Worm (Caenorhabditis elegans) whole organism, early embryonic: Measurements from ENCODE around the gene cyp-33E1.

Source experiments
- B0310.2 ChIP-seq: sonication (generic microtip); optimal IDR thresholded peaks from 2 replicates; lab custom pipeline; 2016; ENCODE audit warnings: mild to moderate bottlenecking, missing genetic modification characterization, missing compliant biosample characterization
- F13C5.2 ChIP-seq: sonication (generic microtip); optimal IDR thresholded peaks from 2 replicates; lab custom pipeline; 2017; ENCODE audit warnings: mild to moderate bottlenecking, missing genetic modification characterization, inconsistent platforms, missing compliant biosample characterization
- aly-1 ChIP-seq: sonication (generic microtip); optimal IDR thresholded peaks from 2 replicates; lab custom pipeline; 2016; ENCODE audit warnings: missing genetic modification characterization, missing compliant biosample characterization
- ama-1 ChIP-seq: fragments of 150-350 bp; optimal IDR thresholded peaks from 2 replicates; lab custom pipeline; 2014
- ceh-13 ChIP-seq: fragments of 200-800 bp; sonication (Bioruptor generic); optimal IDR thresholded peaks from 2 replicates; lab custom pipeline; 2018; ENCODE audit warnings: mild to moderate bottlenecking, missing genetic modification characterization, missing compliant biosample characterization
- ceh-36 ChIP-seq: sonication (generic microtip); optimal IDR thresholded peaks from 2 replicates; lab custom pipeline; 2016; ENCODE audit warnings: missing genetic modification characterization, inconsistent platforms, missing compliant biosample characterization
- ets-7 ChIP-seq: sonication (generic microtip); optimal IDR thresholded peaks from 2 replicates; lab custom pipeline; 2016; ENCODE audit warnings: missing genotype, missing genetic modification characterization, missing compliant biosample characterization
- flt-1 ChIP-seq: fragments of 200-800 bp; sonication (Bioruptor generic); IDR thresholded peaks from 2 replicates; pipeline ENCODE4 v1.3.6; 2022; ENCODE audit warnings: missing genetic modification characterization, missing compliant biosample characterization
- hmbx-1 ChIP-seq: sonication (generic microtip); optimal IDR thresholded peaks from 2 replicates; lab custom pipeline; 2016; ENCODE audit warnings: mild to moderate bottlenecking, missing genetic modification characterization, missing compliant biosample characterization
- hmg-4 ChIP-seq: fragments of 200-800 bp; sonication (Bioruptor generic); optimal IDR thresholded peaks from 2 replicates; lab custom pipeline; 2018; ENCODE audit warnings: mild to moderate bottlenecking, missing genetic modification characterization, missing compliant biosample characterization
- hnd-1 ChIP-seq: sonication (generic microtip); optimal IDR thresholded peaks from 2 replicates; lab custom pipeline; 2016; ENCODE audit warnings: missing genetic modification characterization, missing compliant biosample characterization
- pes-1 ChIP-seq: fragments of 200-800 bp; sonication (Bioruptor generic); IDR thresholded peaks from 2 replicates; pipeline ENCODE4 v1.3.6; 2022; ENCODE audit warnings: missing genetic modification reagents, missing genetic modification characterization, missing compliant biosample characterization
- scrt-1 ChIP-seq: fragments of 200-800 bp; sonication (Bioruptor generic); IDR thresholded peaks from 2 replicates; pipeline ENCODE4 v1.3.6; 2022; ENCODE audit warnings: missing genetic modification characterization, missing compliant biosample characterization
- sea-1 ChIP-seq: fragments of 200-800 bp; sonication (Bioruptor generic); conservative IDR thresholded peaks from 2 replicates; pipeline ENCODE4 v1.3.6; 2022; ENCODE audit warnings: missing genetic modification characterization, missing compliant biosample characterization
- tbx-11 ChIP-seq: fragments of 200-800 bp; sonication (Bioruptor generic); IDR thresholded peaks from 2 replicates; pipeline ENCODE4 v1.3.6; 2022; ENCODE audit warnings: missing genetic modification characterization, missing compliant biosample characterization
- tbx-37 ChIP-seq: fragments of 200-800 bp; sonication (Bioruptor generic); conservative IDR thresholded peaks from 2 replicates; pipeline ENCODE4 v1.3.6; 2022; ENCODE audit warnings: missing genetic modification reagents, missing genetic modification characterization, missing compliant biosample characterization
- tra-4 ChIP-seq: sonication (generic microtip); optimal IDR thresholded peaks from 2 replicates; lab custom pipeline; 2017; ENCODE audit warnings: missing genetic modification characterization, missing compliant biosample characterization

cyp-33E1 gene

DNA sequence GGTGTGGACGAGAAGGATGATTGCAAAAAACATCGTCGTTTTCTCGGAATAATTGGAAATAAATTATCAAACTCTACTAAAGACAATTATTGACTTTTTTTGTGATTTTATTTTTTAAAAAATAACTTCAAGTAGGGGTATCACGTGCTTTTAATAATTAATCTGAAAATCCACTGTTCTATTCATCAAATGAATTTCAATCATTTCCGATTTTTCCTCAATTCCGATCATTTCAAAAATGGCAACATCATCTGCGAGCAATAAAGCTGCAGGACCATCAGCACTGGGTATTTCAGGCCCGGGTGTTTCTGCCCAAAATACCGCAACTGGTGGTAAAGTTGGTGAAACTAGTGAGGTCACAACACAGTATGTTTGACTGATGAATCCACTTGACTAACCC, 31.4 kb downstream of the cyp-33E1 start, which contains the start of the genes F42A9.7 and F42A9.3:
F42A9.7 (minus strand) TSS at position 101 of the 400 bp plus-strand sequence.
F42A9.3 (plus strand) TSS at position 214 of the 400 bp plus-strand sequence.
- TF ChIP-seq ceh-36 (tag; lab: Kevin White, UChicago) (no peak), tra-4 (no peak), tbx-37 (GFP tag; lab: Robert Waterston, UW) (no peak), hnd-1 (tag; lab: Kevin White, UChicago) (no peak), aly-1 (no peak), sea-1 (GFP tag; lab: Robert Waterston, UW) (no peak), tbx-11 (GFP tag; lab: Robert Waterston, UW) (no peak), ets-7 (tag; lab: Kevin White, UChicago) (no peak), hmbx-1 (tag; lab: Kevin White, UChicago) (no peak), flt-1 (GFP tag; lab: Robert Waterston, UW) (no peak), ceh-13 (no peak), scrt-1 (GFP tag; lab: Robert Waterston, UW) (no peak), B0310.2 (tag; lab: Kevin White, UChicago) (no peak)

DNA sequence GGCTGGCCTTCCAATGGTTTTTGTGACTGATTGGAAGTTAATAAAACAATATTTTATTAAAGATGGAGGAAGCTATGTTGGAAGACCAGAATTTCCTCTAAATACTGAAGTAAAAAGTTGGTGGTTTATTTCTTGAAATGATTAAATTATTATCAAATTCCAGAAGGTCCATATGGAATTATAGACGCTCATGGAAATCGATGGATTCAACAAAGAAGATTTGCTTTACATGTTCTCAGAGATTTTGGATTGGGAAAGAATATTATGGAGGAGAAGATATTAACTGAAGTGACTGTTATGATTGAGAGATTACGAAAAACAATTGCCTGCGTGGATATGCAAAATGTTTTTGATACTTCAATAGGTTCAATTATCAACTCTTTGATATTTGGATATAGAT, 33.1 kb downstream of the cyp-33E1 start:
- no peak for TF ChIP-seq hmg-4 (GFP tag; lab: Kevin White, UChicago)
- no peak for TF ChIP-seq tbx-11 (GFP tag; lab: Robert Waterston, UW)
- TF ChIP-seq ama-1 (lab: Kevin White, UChicago), result no peak
- no peak for TF ChIP-seq tra-4
- no peak for TF ChIP-seq hnd-1 (tag; lab: Kevin White, UChicago)
- no peak for TF ChIP-seq flt-1 (GFP tag; lab: Robert Waterston, UW)
- TF ChIP-seq scrt-1 (GFP tag; lab: Robert Waterston, UW), result no peak
- TF ChIP-seq hmbx-1 (tag; lab: Kevin White, UChicago), result no peak
- no peak for TF ChIP-seq ets-7 (tag; lab: Kevin White, UChicago)
- TF ChIP-seq B0310.2 (tag; lab: Kevin White, UChicago), result no peak
- TF ChIP-seq F13C5.2, result no peak

DNA sequence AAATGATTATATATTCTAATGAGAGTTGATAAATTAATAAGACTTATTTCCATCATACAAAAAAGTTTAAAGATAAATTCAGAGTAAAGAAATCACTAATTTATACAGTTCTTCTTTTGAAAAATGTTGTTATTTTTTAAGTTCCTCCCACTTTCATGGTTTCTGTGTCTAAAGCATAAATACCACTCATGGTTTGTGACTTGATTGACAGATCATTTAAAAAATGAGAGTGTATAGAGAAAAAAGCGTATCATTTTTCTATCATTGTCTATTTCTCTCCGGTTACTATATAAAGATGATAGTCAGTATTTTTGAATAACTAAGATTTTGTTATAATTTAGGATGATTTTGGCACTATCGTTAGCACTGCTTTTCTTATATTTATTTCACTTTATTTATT, 33.7 kb downstream of the cyp-33E1 start, which contains the start of gene cyp-33E3:
cyp-33E3 (plus strand) TSS at position 316 of the 400 bp plus-strand sequence.
- TF ChIP-seq ceh-13 (no peak), hmg-4 (GFP tag; lab: Kevin White, UChicago) (no peak), aly-1 (no peak), ama-1 (lab: Kevin White, UChicago) (no peak), sea-1 (GFP tag; lab: Robert Waterston, UW) (no peak), tbx-37 (GFP tag; lab: Robert Waterston, UW) (no peak), pes-1 (GFP tag; lab: Robert Waterston, UW) (no peak), ets-7 (tag; lab: Kevin White, UChicago) (no peak), B0310.2 (tag; lab: Kevin White, UChicago) (no peak), tbx-11 (GFP tag; lab: Robert Waterston, UW) (no peak), F13C5.2 (no peak), hnd-1 (tag; lab: Kevin White, UChicago) (no peak), flt-1 (GFP tag; lab: Robert Waterston, UW) (no peak), ceh-36 (tag; lab: Kevin White, UChicago) (no peak), hmbx-1 (tag; lab: Kevin White, UChicago) (no peak), scrt-1 (GFP tag; lab: Robert Waterston, UW) (no peak)

DNA sequence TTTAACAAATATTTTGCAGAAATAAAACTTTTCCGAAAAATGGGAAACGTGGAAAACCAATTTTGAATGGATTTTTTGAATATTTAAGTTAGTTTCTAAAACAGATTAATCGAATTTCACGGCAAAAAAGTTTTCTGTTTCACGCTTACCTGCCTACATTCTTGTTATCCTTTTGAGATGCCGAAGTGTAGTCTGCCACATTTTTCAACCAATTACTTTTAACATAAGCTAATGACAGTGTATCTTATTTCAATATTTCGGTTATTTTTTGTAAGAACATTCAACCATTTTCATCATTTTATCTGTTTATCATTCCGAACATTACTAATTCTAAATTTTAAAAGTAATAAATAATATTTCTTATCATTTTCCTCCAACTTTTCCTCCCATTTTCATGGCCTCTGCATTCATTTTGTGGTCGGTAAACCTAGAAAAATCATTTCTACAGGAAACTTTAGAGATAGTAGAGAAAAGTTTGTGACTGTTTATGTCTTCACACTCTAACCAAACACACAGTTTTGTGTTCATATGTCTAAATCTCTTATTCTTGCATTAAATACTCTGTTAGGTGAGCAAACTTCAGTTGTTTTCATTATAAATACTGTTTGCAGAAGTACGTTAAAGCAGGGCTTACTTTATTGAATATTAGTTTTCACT, 36.4 kb downstream of the cyp-33E1 start, which contains the start of the genes F42A9.17 and cyp-33E2:
F42A9.17 (minus strand) TSS at position 51 of the 657 bp plus-strand sequence.
cyp-33E2 (plus strand) TSS at position 449 of the 657 bp plus-strand sequence.
- TF ChIP-seq tbx-11 (GFP tag; lab: Robert Waterston, UW), result no peak
- TF ChIP-seq scrt-1 (GFP tag; lab: Robert Waterston, UW), result no peak
- TF ChIP-seq sea-1 (GFP tag; lab: Robert Waterston, UW), result no peak
- no peak for TF ChIP-seq B0310.2 (tag; lab: Kevin White, UChicago)
- no peak for TF ChIP-seq ceh-36 (tag; lab: Kevin White, UChicago)
- TF ChIP-seq ama-1 (lab: Kevin White, UChicago), result no peak
- no peak for TF ChIP-seq tra-4
- TF ChIP-seq aly-1, result no peak
- no peak for TF ChIP-seq tbx-37 (GFP tag; lab: Robert Waterston, UW)
- no peak for TF ChIP-seq hnd-1 (tag; lab: Kevin White, UChicago)
- no peak for TF ChIP-seq ceh-13
- no peak for TF ChIP-seq hmbx-1 (tag; lab: Kevin White, UChicago)
- no peak for TF ChIP-seq hmg-4 (GFP tag; lab: Kevin White, UChicago)
- no peak for TF ChIP-seq flt-1 (GFP tag; lab: Robert Waterston, UW)
- TF ChIP-seq pes-1 (GFP tag; lab: Robert Waterston, UW), result no peak
- no peak for TF ChIP-seq F13C5.2

DNA sequence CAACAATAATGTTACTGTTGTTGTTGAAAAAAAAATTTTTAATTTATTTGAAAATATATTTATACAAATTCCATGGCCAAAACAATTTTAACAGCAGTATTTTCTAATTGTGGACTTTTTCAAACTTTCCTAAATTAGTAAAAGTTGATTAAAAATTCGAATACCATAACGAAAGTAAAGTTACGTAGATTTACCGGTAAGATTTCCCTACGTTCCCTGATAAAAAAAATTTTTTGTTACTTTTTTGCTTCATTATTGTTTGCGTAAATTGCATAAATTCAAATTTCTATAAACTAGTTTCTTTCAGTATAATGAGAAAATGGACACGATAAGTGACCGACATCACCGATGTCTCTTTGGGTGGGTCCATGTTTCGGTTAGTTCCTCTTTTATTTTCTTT, 39.5 kb downstream of the cyp-33E1 start, which contains the start of gene F42A9.6:
F42A9.6 (plus strand) TSS at position 301 of the 400 bp plus-strand sequence.
- TF ChIP-seq hnd-1 (tag; lab: Kevin White, UChicago) (no peak), tbx-37 (GFP tag; lab: Robert Waterston, UW) (no peak), ceh-13 (no peak), aly-1 (no peak)

DNA sequence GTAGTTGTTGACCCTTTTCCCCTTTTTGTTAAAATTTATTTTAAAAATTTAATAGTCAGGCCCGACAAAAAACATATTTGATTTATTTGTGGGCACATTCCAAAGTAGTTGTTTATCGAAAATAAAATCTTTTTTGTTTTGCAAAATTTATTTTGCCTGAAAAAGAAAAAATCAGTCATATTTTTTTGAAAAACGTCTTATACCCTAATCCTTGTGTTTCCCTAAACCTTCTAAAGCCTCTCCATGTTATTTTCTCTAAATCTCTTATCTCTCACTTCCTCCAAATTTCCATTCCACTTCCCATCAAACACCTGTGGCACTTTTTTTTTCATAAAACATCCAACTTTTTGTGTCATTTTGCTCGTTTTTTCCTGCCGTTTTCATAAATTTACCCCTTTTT, 40.2 kb downstream of the cyp-33E1 start:
- no peak for TF ChIP-seq sea-1 (GFP tag; lab: Robert Waterston, UW)
- no peak for TF ChIP-seq aly-1
- no peak for TF ChIP-seq pes-1 (GFP tag; lab: Robert Waterston, UW)
- no peak for TF ChIP-seq tbx-11 (GFP tag; lab: Robert Waterston, UW)
- TF ChIP-seq ama-1 (lab: Kevin White, UChicago), result no peak
- TF ChIP-seq hmbx-1 (tag; lab: Kevin White, UChicago), result no peak
- TF ChIP-seq ceh-13, result no peak
- TF ChIP-seq hmg-4 (GFP tag; lab: Kevin White, UChicago), result no peak
- TF ChIP-seq flt-1 (GFP tag; lab: Robert Waterston, UW), result no peak
- TF ChIP-seq F13C5.2, result no peak
- TF ChIP-seq hnd-1 (tag; lab: Kevin White, UChicago), result no peak
- TF ChIP-seq tbx-37 (GFP tag; lab: Robert Waterston, UW), result no peak
- TF ChIP-seq B0310.2 (tag; lab: Kevin White, UChicago), result no peak
